Fruit fly (Drosophila melanogaster) Kc167 (cell line): ENCODE measurements around the gene RpL23A.

Experiments
- Myc ChIP-seq: fragments of >200 bp; optimal IDR thresholded peaks from 2 replicates; lab custom pipeline; 2017; ENCODE audit warnings: missing external identifiers
- Sin3A ChIP-seq: fragments of >200 bp; optimal IDR thresholded peaks from 2 replicates; lab custom pipeline; 2018; ENCODE audit warnings: missing external identifiers
- h ChIP-seq: fragments of >200 bp; optimal IDR thresholded peaks from 3 replicates; lab custom pipeline; 2018; ENCODE audit warnings: missing external identifiers
- insv ChIP-seq: fragments of >200 bp; optimal IDR thresholded peaks from 3 replicates; lab custom pipeline; 2018; ENCODE audit warnings: missing external identifiers
- psq ChIP-seq: fragments of >200 bp; optimal IDR thresholded peaks from 2 replicates; lab custom pipeline; 2017; ENCODE audit warnings: missing external identifiers
- ttk ChIP-seq: sonication (Bioruptor generic); optimal IDR thresholded peaks from 2 replicates; lab custom pipeline; 2017; ENCODE audit warnings: missing external identifiers

DNA sequence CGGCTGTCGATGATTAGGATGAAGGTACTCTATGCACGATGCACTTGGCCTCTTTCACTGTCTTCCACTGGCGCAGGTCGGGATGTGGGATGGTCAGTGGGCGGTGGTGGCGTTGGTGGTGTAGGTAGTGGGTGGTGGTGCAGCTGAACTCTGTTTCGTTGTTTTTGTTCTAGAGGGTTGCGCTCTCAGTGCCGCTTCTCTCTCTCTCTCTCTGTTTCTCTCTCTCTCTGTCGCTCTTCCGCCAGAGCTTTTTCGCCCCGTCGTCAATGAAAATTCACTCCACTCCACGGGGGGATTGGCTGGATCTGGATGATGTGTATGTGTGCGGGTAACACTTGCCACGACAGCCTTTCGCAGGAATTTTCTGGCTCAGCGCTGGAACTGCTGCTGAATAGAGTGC, 31.6 kb downstream of the RpL23A start:
- TF ChIP-seq h (lab: Kevin White, UChicago) (no peak), insv (lab: Kevin White, UChicago) (no peak), Myc (lab: Kevin White, UChicago) (no peak), psq (lab: Kevin White, UChicago) (no peak), Sin3A (lab: Kevin White, UChicago) (no peak), ttk (lab: Kevin White, UChicago) (no peak)
